Worm (Caenorhabditis elegans) whole organism, L1 larva: Measurements from ENCODE around the gene sre-27.

Source experiments
- elt-3 ChIP-seq, 6 experiments: fragments of 150-350 bp in 1 of 6; sonication (generic microtip); optimal IDR thresholded peaks; 2 replicates each; lab custom pipeline; 2017 to 2018; ENCODE audit warnings: missing biosample characterization in 6 of 6, missing genetic modification characterization in 6 of 6, inconsistent platforms in 1 of 6
- lin-14 ChIP-seq: fragments of 200-800 bp; sonication (Bioruptor generic); optimal IDR thresholded peaks from 2 replicates; lab custom pipeline; 2018; ENCODE audit warnings: mild to moderate bottlenecking, missing genetic modification characterization, moderate library complexity, missing compliant biosample characterization
- lin-39 ChIP-seq: fragments of 150-350 bp; optimal IDR thresholded peaks from 2 replicates; lab custom pipeline; 2014; ENCODE audit warnings: missing biosample characterization, missing genetic modification reagents, missing genetic modification characterization
- pqm-1 ChIP-seq: sonication (generic microtip); optimal IDR thresholded peaks from 3 replicates; lab custom pipeline; 2017; ENCODE audit warnings: missing biosample characterization, missing genetic modification characterization
- snpc-4 ChIP-seq: fragments of 150-350 bp; optimal IDR thresholded peaks from 2 replicates; lab custom pipeline; 2014; ENCODE audit warnings: missing biosample characterization, missing genetic modification characterization
- unc-62 ChIP-seq: fragments of 150-350 bp; optimal IDR thresholded peaks from 2 replicates; lab custom pipeline; 2014; ENCODE audit warnings: missing biosample characterization, missing genetic modification reagents, missing genetic modification characterization
- ztf-11 ChIP-seq, 2 experiments: sonication (generic microtip); optimal IDR thresholded peaks; 2 replicates each; lab custom pipeline; 2016 to 2017; ENCODE audit warnings: missing genetic modification characterization in 2 of 2, missing biosample characterization in 1 of 2, missing compliant biosample characterization in 1 of 2

DNA sequence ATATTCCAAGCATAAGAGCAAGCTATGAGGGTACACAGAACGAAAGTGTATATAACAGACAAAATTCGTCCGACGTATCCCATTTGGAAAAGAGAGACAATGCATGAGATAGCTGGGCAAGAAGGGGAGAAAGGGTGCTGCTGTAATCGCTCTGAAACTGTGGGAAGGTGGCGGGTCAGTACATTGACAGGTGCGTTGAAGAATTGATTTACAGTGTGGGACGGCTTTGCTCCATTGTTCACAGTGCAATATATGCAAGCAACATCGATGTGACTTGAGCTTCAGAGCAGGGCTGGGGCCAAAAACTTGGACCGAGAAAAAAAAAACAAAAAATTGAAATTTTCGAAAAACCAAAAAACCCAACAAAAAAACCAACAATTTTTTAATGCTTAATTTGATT, 7.3 kb downstream of the sre-27 start, which contains the start of gene F57G9.3:
- no peak for TF ChIP-seq elt-3 (tag; optimal IDR thresholded peaks at IDR 0.05; lab: Kevin White, UChicago)
- TF ChIP-seq unc-62 (GFP tag; lab: Kevin White, UChicago), result no peak
- TF ChIP-seq pqm-1, result no peak
- no peak for TF ChIP-seq lin-14 (GFP tag; lab: Kevin White, UChicago)
- no peak for TF ChIP-seq snpc-4 (tag; lab: Kevin White, UChicago)
- TF ChIP-seq lin-39 (tag; lab: Kevin White, UChicago), result no peak
- no peak for TF ChIP-seq ztf-11 (tag; optimal IDR thresholded peaks at IDR 0.05; lab: Kevin White, UChicago)
